Worm (Caenorhabditis elegans) whole organism, L3 larva: ENCODE results near the gene C07H4.1.

Source experiments
- R02D3.7 ChIP-seq: fragments of 150-350 bp; optimal IDR thresholded peaks from 2 replicates; lab custom pipeline; 2014; ENCODE audit warnings: missing biosample characterization, missing genetic modification characterization
- ZK546.5 ChIP-seq: sonication (generic microtip); optimal IDR thresholded peaks from 2 replicates; lab custom pipeline; 2017; ENCODE audit warnings: missing biosample characterization, missing genetic modification characterization
- aly-2 ChIP-seq: fragments of 150-350 bp; optimal IDR thresholded peaks from 2 replicates; lab custom pipeline; 2014; ENCODE audit warnings: missing biosample characterization, missing genetic modification characterization
- ama-1 ChIP-seq: fragments of 150-350 bp; optimal IDR thresholded peaks from 2 replicates; lab custom pipeline; 2018
- ceh-16 ChIP-seq: sonication (generic microtip); optimal IDR thresholded peaks from 2 replicates; lab custom pipeline; 2017; ENCODE audit warnings: missing biosample characterization, missing genetic modification characterization
- ceh-28 ChIP-seq: fragments of 150-350 bp; optimal IDR thresholded peaks from 2 replicates; lab custom pipeline; 2014; ENCODE audit warnings: missing biosample characterization, missing genetic modification reagents, missing genetic modification characterization
- ceh-82 ChIP-seq: fragments of 150-350 bp; optimal IDR thresholded peaks from 2 replicates; lab custom pipeline; 2014; ENCODE audit warnings: missing biosample characterization, missing genetic modification characterization
- ceh-9 ChIP-seq: sonication (generic microtip); optimal IDR thresholded peaks from 2 replicates; lab custom pipeline; 2018; ENCODE audit warnings: missing biosample characterization, missing genetic modification characterization
- daf-12 ChIP-seq: fragments of 150-350 bp; optimal IDR thresholded peaks from 2 replicates; lab custom pipeline; 2014; ENCODE audit warnings: missing biosample characterization, missing genetic modification reagents, missing genetic modification characterization
- egl-27 ChIP-seq: sonication (generic microtip); optimal IDR thresholded peaks from 4 replicates; lab custom pipeline; 2017; ENCODE audit warnings: missing biosample characterization, missing genetic modification reagents, missing genetic modification characterization
- egl-5 ChIP-seq: fragments of 150-350 bp; optimal IDR thresholded peaks from 2 replicates; lab custom pipeline; 2017; ENCODE audit warnings: missing biosample characterization, missing genetic modification reagents, missing genetic modification characterization, inconsistent platforms
- elt-1 ChIP-seq: fragments of 150-350 bp; optimal IDR thresholded peaks from 2 replicates; lab custom pipeline; 2014; ENCODE audit warnings: missing biosample characterization, missing genetic modification characterization
- elt-2 ChIP-seq: sonication (generic microtip); optimal IDR thresholded peaks from 2 replicates; lab custom pipeline; 2016; ENCODE audit warnings: missing genetic modification reagents, mild to moderate bottlenecking, missing genetic modification characterization, missing compliant biosample characterization
- elt-3 ChIP-seq, 3 experiments: fragments of 150-350 bp in 1 of 3; sonication (generic microtip) in 2 of 3; optimal IDR thresholded peaks; 2 replicates in 2 of 3; 4 replicates in 1 of 3; lab custom pipeline; 2014 to 2017; ENCODE audit warnings: missing biosample characterization in 3 of 3, missing genetic modification characterization in 3 of 3
- eor-1 ChIP-seq, 2 experiments: fragments of 150-350 bp; optimal IDR thresholded peaks; 2 replicates each; lab custom pipeline; 2014 to 2018; ENCODE audit warnings: missing biosample characterization in 2 of 2, missing genetic modification characterization in 2 of 2
- fkh-10 ChIP-seq: sonication (generic microtip); optimal IDR thresholded peaks from 2 replicates; lab custom pipeline; 2017; ENCODE audit warnings: missing biosample characterization, missing genetic modification reagents, missing genetic modification characterization
- fkh-2 ChIP-seq: fragments of 150-350 bp; optimal IDR thresholded peaks from 2 replicates; lab custom pipeline; 2014; ENCODE audit warnings: missing biosample characterization, missing genetic modification reagents, missing genetic modification characterization
- fos-1 ChIP-seq: fragments of 150-350 bp; optimal IDR thresholded peaks from 2 replicates; lab custom pipeline; 2014; ENCODE audit warnings: missing biosample characterization, missing genetic modification characterization
- hmg-11 ChIP-seq: sonication (generic microtip); optimal IDR thresholded peaks from 2 replicates; lab custom pipeline; 2016; ENCODE audit warnings: missing genetic modification characterization, missing compliant biosample characterization
- jun-1 ChIP-seq: fragments of 150-350 bp; optimal IDR thresholded peaks from 2 replicates; lab custom pipeline; 2014; ENCODE audit warnings: missing biosample characterization, missing genetic modification reagents, missing genetic modification characterization
- lin-15B ChIP-seq: fragments of 150-350 bp; optimal IDR thresholded peaks from 2 replicates; lab custom pipeline; 2014; ENCODE audit warnings: missing biosample characterization, missing genetic modification characterization
- lin-39 ChIP-seq: fragments of 150-350 bp; optimal IDR thresholded peaks from 2 replicates; lab custom pipeline; 2018; ENCODE audit warnings: missing biosample characterization, missing genetic modification reagents, missing genetic modification characterization
- lsy-12 ChIP-seq: sonication (generic microtip); optimal IDR thresholded peaks from 2 replicates; lab custom pipeline; 2016; ENCODE audit warnings: mild to moderate bottlenecking, missing genetic modification characterization, missing compliant biosample characterization
- mdl-1 ChIP-seq: fragments of 150-350 bp; optimal IDR thresholded peaks from 2 replicates; lab custom pipeline; 2014; ENCODE audit warnings: missing biosample characterization, missing genetic modification characterization
- mml-1 ChIP-seq: fragments of 150-350 bp; sonication (generic microtip); optimal IDR thresholded peaks from 3 replicates; lab custom pipeline; 2014; ENCODE audit warnings: missing biosample characterization, missing genetic modification characterization
- nfya-1 ChIP-seq: sonication (generic microtip); optimal IDR thresholded peaks from 2 replicates; lab custom pipeline; 2017; ENCODE audit warnings: missing genetic modification characterization, mild to moderate bottlenecking, missing compliant biosample characterization, antibody characterized with exemption, moderate library complexity; ENCODE audit not compliant: insufficient read depth
- nhr-11 ChIP-seq: fragments of 150-350 bp; optimal IDR thresholded peaks from 2 replicates; lab custom pipeline; 2014; ENCODE audit warnings: missing biosample characterization, missing genetic modification characterization
- nhr-12 ChIP-seq: fragments of 150-350 bp; optimal IDR thresholded peaks from 2 replicates; lab custom pipeline; 2014; ENCODE audit warnings: missing biosample characterization, missing genetic modification characterization
- nhr-23 ChIP-seq: fragments of 150-350 bp; optimal IDR thresholded peaks from 2 replicates; lab custom pipeline; 2014; ENCODE audit warnings: missing biosample characterization, missing genetic modification reagents, missing genetic modification characterization
- nhr-237 ChIP-seq: fragments of 150-350 bp; optimal IDR thresholded peaks from 2 replicates; lab custom pipeline; 2014; ENCODE audit warnings: missing biosample characterization, missing genetic modification characterization
- nhr-25 ChIP-seq: sonication (generic microtip); optimal IDR thresholded peaks from 2 replicates; lab custom pipeline; 2017; ENCODE audit warnings: missing biosample characterization, missing genetic modification characterization
- nhr-28 ChIP-seq: fragments of 150-350 bp; optimal IDR thresholded peaks from 2 replicates; lab custom pipeline; 2014; ENCODE audit warnings: missing biosample characterization, missing genetic modification characterization
- nhr-43 ChIP-seq: sonication (generic microtip); optimal IDR thresholded peaks from 2 replicates; lab custom pipeline; 2016; ENCODE audit warnings: mild to moderate bottlenecking, missing genetic modification characterization, missing compliant biosample characterization; ENCODE audit not compliant: poor library complexity, severe bottlenecking
- nhr-67 ChIP-seq: fragments of 150-350 bp; optimal IDR thresholded peaks from 2 replicates; lab custom pipeline; 2014; ENCODE audit warnings: missing biosample characterization, missing genetic modification characterization
- nhr-76 ChIP-seq: fragments of 150-350 bp; sonication (generic microtip); optimal IDR thresholded peaks from 5 replicates; lab custom pipeline; 2014; ENCODE audit warnings: missing biosample characterization, missing genetic modification characterization
- nhr-77 ChIP-seq: fragments of 150-350 bp; optimal IDR thresholded peaks from 2 replicates; lab custom pipeline; 2014; ENCODE audit warnings: missing biosample characterization, missing genetic modification characterization
- pha-4 ChIP-seq: fragments of 150-350 bp; optimal IDR thresholded peaks from 2 replicates; lab custom pipeline; 2014; ENCODE audit warnings: missing biosample characterization, missing genetic modification reagents, missing genetic modification characterization
- pqm-1 ChIP-seq: fragments of 150-350 bp; optimal IDR thresholded peaks from 2 replicates; lab custom pipeline; 2017; ENCODE audit warnings: missing biosample characterization, missing genetic modification characterization, inconsistent platforms
- sea-2 ChIP-seq: fragments of 150-350 bp; sonication (generic microtip); optimal IDR thresholded peaks from 4 replicates; lab custom pipeline; 2014; ENCODE audit warnings: missing biosample characterization, missing genetic modification reagents, missing genetic modification characterization
- skn-1 ChIP-seq: fragments of 150-350 bp; optimal IDR thresholded peaks from 2 replicates; lab custom pipeline; 2014; ENCODE audit warnings: missing biosample characterization, missing genetic modification characterization
- snpc-4 ChIP-seq: fragments of 150-350 bp; optimal IDR thresholded peaks from 2 replicates; lab custom pipeline; 2014; ENCODE audit warnings: missing biosample characterization, missing genetic modification characterization
- tbx-2 ChIP-seq: sonication (generic microtip); optimal IDR thresholded peaks from 2 replicates; lab custom pipeline; 2016; ENCODE audit warnings: mild to moderate bottlenecking, missing genetic modification characterization, missing compliant biosample characterization
- unc-39 ChIP-seq: sonication (generic microtip); optimal IDR thresholded peaks from 4 replicates; lab custom pipeline; 2017; ENCODE audit warnings: missing biosample characterization, missing genetic modification characterization
- unc-62 ChIP-seq: fragments of 150-350 bp; sonication (generic microtip); optimal IDR thresholded peaks from 4 replicates; lab custom pipeline; 2014; ENCODE audit warnings: missing biosample characterization, missing genetic modification reagents, missing genetic modification characterization
- ztf-11 ChIP-seq: fragments of 150-350 bp; optimal IDR thresholded peaks from 2 replicates; lab custom pipeline; 2014; ENCODE audit warnings: missing biosample characterization, missing genetic modification characterization
- ztf-4 ChIP-seq: fragments of 150-350 bp; optimal IDR thresholded peaks from 2 replicates; lab custom pipeline; 2014; ENCODE audit warnings: missing biosample characterization, missing genetic modification characterization

The C07H4.1 gene

ce11 chrII:9061557-9062183 is 31.8 kb downstream of the C07H4.1 start (continued):
- TF ChIP-seq nhr-67 (tag; lab: Kevin White, UChicago) (no peak), daf-12 (tag; lab: Kevin White, UChicago) (no peak), aly-2 (tag; lab: Kevin White, UChicago) (no peak), tbx-2 (tag; lab: Kevin White, UChicago) (peak; percentile 15), unc-39 (no peak), nhr-43 (no peak), elt-2 (tag; lab: Kevin White, UChicago) (peak; percentile 63), nhr-237 (no peak), ztf-11 (no peak), eor-1 (tag; optimal IDR thresholded peaks at IDR 0.05; lab: Kevin White, UChicago) (no peak), lin-39 (peak; percentile 89), egl-5 (tag; lab: Kevin White, UChicago) (no peak), ceh-9 (tag; lab: Kevin White, UChicago) (no peak), nhr-25 (peak; percentile 42), nfya-1 (tag; lab: Kevin White, UChicago) (peak; percentile 79), mdl-1 (no peak), fos-1 (tag; lab: Kevin White, UChicago) (no peak), fkh-10 (GFP tag; lab: Kevin White, UChicago) (no peak)

- TF ChIP-seq snpc-4: no peak
- peak; percentile 72 for TF ChIP-seq pha-4 (tag; lab: Kevin White, UChicago)
- TF ChIP-seq daf-12 (tag; lab: Kevin White, UChicago): no peak
- no peak for TF ChIP-seq tbx-2 (tag; lab: Kevin White, UChicago)
- no peak for TF ChIP-seq mdl-1
- TF ChIP-seq jun-1: no peak
- peak; percentile 53 for TF ChIP-seq nhr-23 (tag; lab: Kevin White, UChicago)
- no peak for TF ChIP-seq ZK546.5
- no peak for TF ChIP-seq nhr-77 (tag; lab: Kevin White, UChicago)
- TF ChIP-seq nhr-76 (tag; lab: Kevin White, UChicago): no peak
- TF ChIP-seq, all 47 proteins: peak for 2
These were observed 32.4 kb downstream of the C07H4.1 start, which contains the start of gene T24B8.3 for ce11 chrII:9061099-9061498. TSS of gene T24B8.3 (minus strand) at chrII:9061137.

- TF ChIP-seq fkh-2 (tag; lab: Kevin White, UChicago): no peak
- TF ChIP-seq egl-5 (tag; lab: Kevin White, UChicago): peak; percentile 90
- peak; percentile 96 for TF ChIP-seq lin-39
- TF ChIP-seq unc-62: peak; percentile 90
- TF ChIP-seq nhr-23 (tag; lab: Kevin White, UChicago): peak; percentile 77
- peak in 2 of 3 experiments; percentile 47 to 62 for TF ChIP-seq elt-3 (tag; optimal IDR thresholded peaks at IDR 0.05; lab: Kevin White, UChicago)
- peak; percentile 62 for TF ChIP-seq ama-1 (lab: Kevin White, UChicago)
- peak; percentile 55 for TF ChIP-seq snpc-4
- TF ChIP-seq ztf-4 (tag; lab: Kevin White, UChicago): peak; percentile 77
- peak; percentile 78 for TF ChIP-seq lin-15B (tag; lab: Kevin White, UChicago)
- no peak for TF ChIP-seq nhr-12 (tag; lab: Kevin White, UChicago)
- TF ChIP-seq hmg-11 (tag; lab: Kevin White, UChicago): peak; percentile 95
- peak; percentile 53 for TF ChIP-seq ceh-28
- TF ChIP-seq elt-2 (tag; lab: Kevin White, UChicago): peak; percentile 89
- peak; percentile 1 for TF ChIP-seq nhr-77 (tag; lab: Kevin White, UChicago)
- peak; percentile 68 for TF ChIP-seq egl-27 (tag; lab: Kevin White, UChicago)
- peak; percentile 97 for TF ChIP-seq nhr-25
- TF ChIP-seq pqm-1 (tag; lab: Kevin White, UChicago): peak; percentile 55
- TF ChIP-seq nhr-28 (tag; lab: Kevin White, UChicago): no peak
- TF ChIP-seq fos-1 (tag; lab: Kevin White, UChicago): peak; percentile 90
- TF ChIP-seq pha-4 (tag; lab: Kevin White, UChicago): peak; percentile 96
- TF ChIP-seq aly-2 (tag; lab: Kevin White, UChicago): no peak
- TF ChIP-seq ztf-11: no peak
- TF ChIP-seq lsy-12 (tag; lab: Kevin White, UChicago): peak; percentile 80
- TF ChIP-seq ceh-9 (tag; lab: Kevin White, UChicago): no peak
- TF ChIP-seq elt-1 (tag; lab: Kevin White, UChicago): peak; percentile 58
- TF ChIP-seq nhr-43: peak; percentile 55
- TF ChIP-seq ceh-16: no peak
- peak; percentile 91 for TF ChIP-seq jun-1
- TF ChIP-seq nhr-11 (tag; lab: Kevin White, UChicago): peak; percentile 74
- no peak for TF ChIP-seq ceh-82 (tag; lab: Kevin White, UChicago)
- TF ChIP-seq nhr-76 (tag; lab: Kevin White, UChicago): peak; percentile 6
- TF ChIP-seq nhr-67 (tag; lab: Kevin White, UChicago): no peak
- TF ChIP-seq mdl-1: peak; percentile 74
- TF ChIP-seq daf-12 (tag; lab: Kevin White, UChicago): no peak
- no peak for TF ChIP-seq mml-1
- peak; percentile 80 for TF ChIP-seq skn-1
- TF ChIP-seq nfya-1 (tag; lab: Kevin White, UChicago): peak; percentile 97
- no peak for TF ChIP-seq nhr-237
- TF ChIP-seq R02D3.7 (tag; lab: Kevin White, UChicago): peak; percentile 74
- peak; percentile 87 for TF ChIP-seq sea-2
These were observed 33.1 kb downstream of the C07H4.1 start for ce11 chrII:9060332-9060840.
